Worm (Caenorhabditis elegans): ENCODE results near the gene pgm-2.
A peak's percentile ranks its signal among the peaks of the same experiment; 100 is the strongest.

pgm-2 gene

ce11 chrIII:13317383-13317911, 18.3 kb downstream of the pgm-2 start:
- no peak for TF ChIP-seq dao-5 (tag; optimal IDR thresholded peaks at IDR 0.05)
- TF ChIP-seq W03F9.2 (tag; optimal IDR thresholded peaks at IDR 0.05), result no peak
- no peak for TF ChIP-seq him-1 (tag; optimal IDR thresholded peaks at IDR 0.05)

ce11 chrIII:13322578-13322977, 23.4 kb downstream of the pgm-2 start, which contains the start of gene F53A2.11:
F53A2.11 (minus strand) TSS chrIII:13322678.
- no peak for TF ChIP-seq him-1 (tag; optimal IDR thresholded peaks at IDR 0.05)
- no peak for TF ChIP-seq W03F9.2 (tag; optimal IDR thresholded peaks at IDR 0.05)
- no peak for TF ChIP-seq dao-5 (tag; optimal IDR thresholded peaks at IDR 0.05)

- no peak for TF ChIP-seq dao-5 (tag; optimal IDR thresholded peaks at IDR 0.05)
- no peak for TF ChIP-seq him-1 (tag; optimal IDR thresholded peaks at IDR 0.05)
- no peak for TF ChIP-seq W03F9.2 (tag; optimal IDR thresholded peaks at IDR 0.05)
Measured at ce11 chrIII:13324739-13325138, 25.6 kb downstream of the pgm-2 start, which contains the start of gene F53A2.1. F53A2.1 (minus strand) TSS chrIII:13324839.

ce11 chrIII:13328911-13329310, 29.7 kb downstream of the pgm-2 start:
- TF ChIP-seq W03F9.2 (tag; optimal IDR thresholded peaks at IDR 0.05) (no peak), dao-5 (tag; optimal IDR thresholded peaks at IDR 0.05) (no peak), him-1 (tag; optimal IDR thresholded peaks at IDR 0.05) (no peak)

DNA sequence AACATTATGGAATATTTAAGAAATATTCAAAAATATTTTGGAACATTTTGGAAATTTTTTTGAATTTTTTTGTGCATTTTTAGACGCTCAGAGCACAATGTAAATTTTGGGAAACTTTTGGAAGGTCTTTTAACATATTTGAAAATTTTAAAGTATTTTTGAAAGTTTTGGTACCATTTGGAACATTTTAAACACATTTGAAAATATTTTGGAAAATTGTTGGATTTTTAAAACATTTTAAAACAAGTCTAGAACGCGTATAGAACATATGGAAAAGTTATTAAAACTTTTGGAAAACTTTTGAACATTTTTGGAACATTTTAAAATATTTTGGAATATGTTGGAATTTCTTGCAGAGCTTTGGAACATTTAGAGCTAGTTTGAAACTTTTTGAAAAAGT, 34.6 kb downstream of the pgm-2 start, which contains the start of gene sdz-20:
TSS of gene sdz-20 (plus strand) at position 301 of the 400 bp plus-strand sequence.
- no peak for TF ChIP-seq W03F9.2 (tag; optimal IDR thresholded peaks at IDR 0.05)
- no peak for TF ChIP-seq dao-5 (tag; optimal IDR thresholded peaks at IDR 0.05)
- TF ChIP-seq him-1 (tag; optimal IDR thresholded peaks at IDR 0.05), result no peak

DNA sequence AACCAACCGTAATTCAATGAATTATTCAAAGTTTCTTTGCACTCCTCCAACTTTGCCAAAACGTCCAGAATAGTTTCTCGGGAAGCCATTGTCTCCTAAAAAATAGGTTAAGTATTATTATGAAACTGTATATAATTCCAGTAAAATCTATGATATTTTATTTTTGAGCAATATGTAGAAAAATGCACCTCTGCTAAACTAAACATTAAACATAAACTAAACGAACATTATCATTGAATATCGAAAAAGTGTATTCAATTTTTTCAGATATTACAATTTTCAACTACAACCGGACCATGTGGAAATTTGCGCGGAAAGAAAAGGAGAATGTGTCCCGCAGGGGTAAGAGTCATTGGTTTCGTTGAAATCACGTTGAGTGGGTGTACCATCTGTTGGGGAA, 40.5 kb downstream of the pgm-2 start, which contains the start of gene F53A2.3:
TSS of gene F53A2.3 (minus strand) at position 101 of the 400 bp plus-strand sequence.
- TF ChIP-seq dao-5 (tag; optimal IDR thresholded peaks at IDR 0.05) (no peak), him-1 (tag; optimal IDR thresholded peaks at IDR 0.05) (no peak), W03F9.2 (tag; optimal IDR thresholded peaks at IDR 0.05) (no peak)

ce11 chrIII:13340504-13341274, 41.5 kb downstream of the pgm-2 start:
- TF ChIP-seq him-1 (tag; optimal IDR thresholded peaks at IDR 0.05) (no peak), W03F9.2 (tag; optimal IDR thresholded peaks at IDR 0.05) (peak; percentile 25), dao-5 (tag; optimal IDR thresholded peaks at IDR 0.05) (no peak)

- TF ChIP-seq W03F9.2 (tag; optimal IDR thresholded peaks at IDR 0.05) (no peak), him-1 (tag; optimal IDR thresholded peaks at IDR 0.05) (no peak), dao-5 (tag; optimal IDR thresholded peaks at IDR 0.05) (no peak)
Measured at ce11 chrIII:13341275-13341626, 42.1 kb downstream of the pgm-2 start, which contains the start of gene nud-1. nud-1 (plus strand) TSS chrIII:13341527.

DNA sequence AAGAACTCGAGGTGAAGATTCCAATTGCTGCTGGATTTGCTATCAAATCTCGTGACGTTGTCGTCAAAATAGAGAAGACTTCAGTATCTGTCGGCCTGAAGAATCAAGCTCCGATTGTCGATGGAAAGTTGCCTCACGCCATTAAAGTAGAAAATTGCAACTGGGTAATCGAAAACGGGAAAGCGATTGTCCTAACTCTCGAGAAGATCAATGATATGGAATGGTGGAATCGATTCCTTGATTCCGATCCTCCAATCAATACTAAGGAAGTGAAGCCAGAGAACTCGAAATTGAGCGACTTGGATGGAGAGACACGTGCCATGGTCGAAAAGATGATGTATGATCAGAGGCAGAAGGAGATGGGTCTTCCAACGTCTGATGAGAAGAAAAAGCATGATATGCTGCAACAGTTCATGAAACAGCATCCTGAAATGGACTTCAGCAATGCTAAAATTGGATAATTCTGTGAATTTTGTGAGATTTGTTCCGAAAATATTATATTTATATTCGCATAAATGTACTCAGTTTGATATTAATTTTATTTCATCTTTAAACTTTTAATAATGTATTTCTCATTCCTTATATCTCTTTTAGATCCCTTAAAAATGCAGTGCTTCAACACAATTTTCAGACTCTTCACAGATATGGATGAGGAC, 43.0 kb downstream of the pgm-2 start, which contains the start of gene dro-1:
TSS of gene dro-1 (plus strand) at position 606 of the 656 bp plus-strand sequence.
- TF ChIP-seq him-1 (tag; optimal IDR thresholded peaks at IDR 0.05) (no peak), W03F9.2 (tag; optimal IDR thresholded peaks at IDR 0.05) (no peak), dao-5 (tag; optimal IDR thresholded peaks at IDR 0.05) (no peak)

DNA sequence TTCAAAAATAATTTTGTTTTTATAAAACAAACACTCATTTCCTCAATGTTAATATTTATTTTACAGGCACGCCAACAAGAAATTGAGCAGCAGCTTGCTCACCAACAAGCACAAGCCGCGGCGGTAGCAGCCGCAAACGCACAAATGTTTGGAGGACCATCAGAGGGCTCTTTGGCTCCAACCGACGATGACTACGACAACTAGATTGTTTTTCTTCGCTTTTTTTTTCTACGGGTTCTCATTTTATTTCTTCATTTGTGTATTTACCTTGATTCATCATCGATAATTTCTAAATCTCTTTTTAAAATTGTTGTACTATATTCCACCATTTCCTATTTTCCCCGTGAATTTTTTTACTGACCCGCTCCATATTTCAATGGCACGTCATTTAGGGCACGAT, 43.9 kb downstream of the pgm-2 start, which contains the start of gene ife-1:
TSS of gene ife-1 (plus strand) at position 301 of the 400 bp plus-strand sequence.
- TF ChIP-seq W03F9.2 (tag; optimal IDR thresholded peaks at IDR 0.05) (no peak), him-1 (tag; optimal IDR thresholded peaks at IDR 0.05) (no peak), dao-5 (tag; optimal IDR thresholded peaks at IDR 0.05) (no peak)

DNA sequence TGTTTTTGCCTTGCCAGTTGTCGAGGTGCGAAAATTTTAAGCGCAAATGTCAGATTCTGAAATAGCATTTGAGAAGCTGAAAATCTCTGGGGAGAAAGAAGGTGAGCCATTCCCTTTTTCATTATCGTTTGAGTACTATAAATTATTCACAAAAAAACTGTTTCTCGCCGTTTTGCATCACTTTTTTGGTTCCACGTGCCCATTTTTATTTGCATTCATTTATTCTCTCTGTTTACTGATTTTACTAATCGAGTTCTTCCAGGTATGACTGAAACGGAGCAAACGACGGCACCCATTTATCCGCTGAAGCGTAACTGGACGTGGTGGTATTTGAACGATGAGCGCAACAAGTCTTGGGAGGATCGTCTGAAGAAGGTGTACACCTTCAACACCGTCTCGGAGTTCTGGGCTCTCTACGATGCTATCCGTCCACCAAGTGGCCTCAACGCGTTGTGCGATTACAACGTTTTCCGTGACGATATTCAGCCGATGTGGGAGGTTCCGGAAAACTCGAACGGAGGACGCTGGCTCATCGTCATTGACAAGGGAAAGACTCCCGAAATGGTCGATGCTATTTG, 44.5 kb downstream of the pgm-2 start:
- TF ChIP-seq W03F9.2 (tag; optimal IDR thresholded peaks at IDR 0.05) (no peak), him-1 (tag; optimal IDR thresholded peaks at IDR 0.05) (no peak), dao-5 (tag; optimal IDR thresholded peaks at IDR 0.05) (no peak)

DNA sequence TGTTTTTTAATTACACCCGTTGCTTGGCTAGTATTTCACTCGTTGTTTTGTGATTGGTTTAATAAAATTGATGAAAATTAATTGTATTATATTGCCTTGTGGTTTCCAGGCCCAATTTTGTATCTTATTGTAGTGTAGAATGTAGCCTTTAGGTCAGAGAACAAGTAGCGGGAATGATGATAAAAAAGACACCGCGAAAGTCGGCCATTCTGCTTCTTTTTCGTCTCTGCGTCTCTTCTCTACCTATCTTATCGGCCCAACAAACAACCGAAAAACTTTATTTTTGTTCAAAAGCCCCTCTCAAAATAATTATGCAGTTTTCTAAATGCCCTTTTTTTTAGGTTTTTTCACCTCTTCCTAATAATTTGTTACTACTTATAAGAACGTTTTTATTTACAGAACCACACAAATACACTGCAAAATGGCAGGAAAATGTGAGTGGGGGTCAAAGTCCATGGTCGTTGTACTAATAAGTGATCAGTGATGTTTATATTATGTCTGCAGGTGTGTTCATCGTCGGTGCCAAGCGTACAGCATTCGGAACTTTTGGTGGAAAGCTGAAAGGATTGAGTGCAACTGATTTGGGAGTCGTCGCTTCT, 45.5 kb downstream of the pgm-2 start, which contains the start of gene acaa-2:
TSS of gene acaa-2 (plus strand) at position 400 of the 599 bp plus-strand sequence.
- TF ChIP-seq dao-5 (tag; optimal IDR thresholded peaks at IDR 0.05) (peak; percentile 27), W03F9.2 (tag; optimal IDR thresholded peaks at IDR 0.05) (peak; percentile 10), him-1 (tag; optimal IDR thresholded peaks at IDR 0.05) (no peak)

DNA sequence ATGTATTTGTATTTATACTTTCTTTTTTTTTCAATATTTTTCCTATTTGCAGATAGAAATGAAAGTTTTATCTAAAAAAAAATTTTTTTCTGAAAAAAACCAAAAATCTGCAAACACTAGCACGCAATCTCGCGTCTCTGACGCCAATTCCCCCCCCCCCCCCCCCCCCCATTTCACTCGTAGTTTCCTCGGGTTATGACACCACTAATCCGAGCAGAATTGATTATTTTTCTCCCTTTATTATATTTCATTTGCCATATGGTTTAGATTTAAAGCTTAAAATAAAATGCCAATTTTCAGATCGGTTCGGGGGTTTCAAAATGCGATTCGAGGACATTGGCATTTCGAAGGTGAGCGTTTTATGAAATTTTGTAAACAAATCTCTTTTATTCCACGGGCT, 47.6 kb downstream of the pgm-2 start, which contains the start of gene mtm-6:
TSS of gene mtm-6 (plus strand) at position 301 of the 400 bp plus-strand sequence.
- TF ChIP-seq him-1 (tag; optimal IDR thresholded peaks at IDR 0.05) (no peak), dao-5 (tag; optimal IDR thresholded peaks at IDR 0.05) (no peak), W03F9.2 (tag; optimal IDR thresholded peaks at IDR 0.05) (no peak)
